Fruit fly (Drosophila melanogaster): ENCODE measurements around the gene ATPsynCF6.

ATPsynCF6 gene

DNA sequence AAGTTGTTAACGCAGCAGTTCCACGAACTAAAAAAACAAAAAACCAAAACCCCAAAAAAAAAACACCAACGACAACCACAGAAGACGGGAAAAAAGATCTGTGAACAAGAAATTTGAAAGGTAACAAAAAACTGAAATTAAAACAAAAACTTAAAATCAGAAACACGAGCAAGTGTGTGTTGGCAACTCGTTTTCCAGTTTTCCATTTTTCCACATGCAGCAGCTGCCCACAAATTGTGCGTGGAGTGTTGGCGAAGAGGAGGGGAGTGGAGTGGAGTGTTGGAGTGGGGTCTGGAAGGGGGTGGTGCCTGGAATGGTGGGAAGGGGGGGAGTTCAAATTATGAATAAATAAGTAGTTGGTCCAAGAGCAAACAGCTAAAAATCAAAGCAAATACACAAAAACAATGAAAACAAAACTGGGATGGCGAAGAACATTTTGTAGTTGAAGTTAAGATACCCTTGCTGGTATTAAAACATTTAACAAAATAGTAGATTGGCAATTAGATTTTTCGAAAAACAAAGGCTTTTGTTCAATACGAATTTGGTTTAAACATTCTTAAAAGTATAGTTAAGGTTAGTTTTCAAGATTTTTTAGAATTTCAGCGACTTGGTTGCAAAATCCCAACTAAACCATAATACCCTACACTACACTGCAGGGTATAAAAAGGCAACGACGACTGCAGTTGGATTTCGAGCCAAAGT, 22.4 kb downstream of the ATPsynCF6 start (continued):
- TF ChIP-seq Rx (GFP tag; IDR thresholded peaks at IDR 0.05) = no peak
- TF ChIP-seq emc (GFP tag; optimal IDR thresholded peaks at IDR 0.05) = no peak
- TF ChIP-seq CG10654 (GFP tag; optimal IDR thresholded peaks at IDR 0.05) = peak; percentile 22
- TF ChIP-seq Chrac-16 (GFP tag; optimal IDR thresholded peaks at IDR 0.05) = peak; percentile 46
- TF ChIP-seq pfk (GFP tag; optimal IDR thresholded peaks at IDR 0.05) = no peak
- no peak for TF ChIP-seq CG7745 (tag; optimal IDR thresholded peaks at IDR 0.05)
- TF ChIP-seq her (GFP tag; optimal IDR thresholded peaks at IDR 0.05) = no peak
- peak; percentile 54 for TF ChIP-seq tap (tag; optimal IDR thresholded peaks at IDR 0.05)
- TF ChIP-seq Sry-β (GFP tag; optimal IDR thresholded peaks at IDR 0.05) = no peak
- no peak for TF ChIP-seq CG17912 (GFP tag; optimal IDR thresholded peaks at IDR 0.05)
- no peak for TF ChIP-seq E2f2 (GFP tag; IDR thresholded peaks at IDR 0.05)
- no peak for TF ChIP-seq CG3726 (GFP tag; IDR thresholded peaks at IDR 0.05)
- peak in 1 of 2 experiments; percentile 27 for TF ChIP-seq Eip74EF (GFP tag; optimal IDR thresholded peaks at IDR 0.05)
- TF ChIP-seq tgo (GFP tag; IDR thresholded peaks at IDR 0.05) = no peak
- TF ChIP-seq CG10431 (GFP tag; optimal IDR thresholded peaks at IDR 0.05) = no peak
- TF ChIP-seq CG8359 (GFP tag; optimal IDR thresholded peaks at IDR 0.05; ENCODE audit: borderline replicate concordance) = peak; percentile 42
- TF ChIP-seq sens-2 (GFP tag; IDR thresholded peaks at IDR 0.05) = no peak
- TF ChIP-seq dpn (GFP tag; optimal IDR thresholded peaks at IDR 0.05) = peak in 1 of 2 experiments; percentile 22
- peak; percentile 82 for TF ChIP-seq CG18262 (tag; optimal IDR thresholded peaks at IDR 0.05)
- no peak for TF ChIP-seq MESR4 (GFP tag; optimal IDR thresholded peaks at IDR 0.05)
- TF ChIP-seq HLHmδ (GFP tag; optimal IDR thresholded peaks at IDR 0.05) = no peak
- no peak for TF ChIP-seq CG4360 (GFP tag; IDR thresholded peaks at IDR 0.05)
- no peak for TF ChIP-seq gro (GFP tag; optimal IDR thresholded peaks at IDR 0.05)
- TF ChIP-seq Stat92E (GFP tag; optimal IDR thresholded peaks at IDR 0.05) = no peak
- no peak for TF ChIP-seq CG6654 (GFP tag; optimal IDR thresholded peaks at IDR 0.05)
- TF ChIP-seq Sin3A (optimal IDR thresholded peaks at IDR 0.05) = no peak
- no peak for TF ChIP-seq CG4730 (GFP tag; IDR thresholded peaks at IDR 0.05)
- TF ChIP-seq Ssrp (tag; optimal IDR thresholded peaks at IDR 0.05) = peak; percentile 65
- TF ChIP-seq Atf6 (GFP tag; IDR thresholded peaks at IDR 0.05) = no peak; the same call in 1 of the 2 replicates
- peak; percentile 65 for TF ChIP-seq unpg (GFP tag; optimal IDR thresholded peaks at IDR 0.05)
- TF ChIP-seq odd (GFP tag; optimal IDR thresholded peaks at IDR 0.05) = no peak
- no peak for TF ChIP-seq pita (GFP tag; optimal IDR thresholded peaks at IDR 0.05)
- TF ChIP-seq CG10543 (GFP tag; optimal IDR thresholded peaks at IDR 0.05) = no peak
- TF ChIP-seq lov (optimal IDR thresholded peaks at IDR 0.05) = no peak
- 0 out of 3 replicates have a peak, but pooled peaks have one; percentile 16 for TF ChIP-seq lov (GFP tag; IDR thresholded peaks at IDR 0.05)
- TF ChIP-seq h (optimal IDR thresholded peaks at IDR 0.05) = no peak
- no peak for TF ChIP-seq zf30C (GFP tag; optimal IDR thresholded peaks at IDR 0.05)
- peak; percentile 13; the same call in 1 of the 2 replicates for TF ChIP-seq CG11247 (GFP tag; IDR thresholded peaks at IDR 0.05)
- TF ChIP-seq CG11093 (GFP tag; IDR thresholded peaks at IDR 0.05) = no peak
- no peak for TF ChIP-seq cato (GFP tag; optimal IDR thresholded peaks at IDR 0.05; ENCODE audit: borderline replicate concordance)
- TF ChIP-seq grau (tag; optimal IDR thresholded peaks at IDR 0.05) = peak; percentile 58
- TF ChIP-seq CG4854 (GFP tag; optimal IDR thresholded peaks at IDR 0.05) = no peak
- TF ChIP-seq ewg (GFP tag; optimal IDR thresholded peaks at IDR 0.05) = peak; percentile 40
- no peak for TF ChIP-seq Dbx (GFP tag; IDR thresholded peaks at IDR 0.05)
- TF ChIP-seq BtbVII (GFP tag; optimal IDR thresholded peaks at IDR 0.05) = no peak
- TF ChIP-seq hb (GFP tag; IDR thresholded peaks at IDR 0.05; ENCODE audit: partially characterized antibody) = no peak
- peak; percentile 23; the same call in 1 of the 3 replicates for TF ChIP-seq dysf (GFP tag; IDR thresholded peaks at IDR 0.05)
- TF ChIP-seq Rfx (GFP tag; IDR thresholded peaks at IDR 0.05) = no peak
- TF ChIP-seq az2 (GFP tag; optimal IDR thresholded peaks at IDR 0.05) = peak; percentile 38
- TF ChIP-seq ranshi (GFP tag; IDR thresholded peaks at IDR 0.05) = no peak

Measured in whole organism, embryonic.